Fruit fly (Drosophila melanogaster): ENCODE results near the gene CG18754.
A peak's percentile ranks its signal among the peaks of the same experiment; 100 is the strongest.

Gene CG18754

dm6 chr3R:23669401-23670216, 14.2 kb upstream of the CG18754 start, which contains the start of gene CG31145 (continued):
- TF ChIP-seq Tbp (GFP tag; optimal IDR thresholded peaks at IDR 0.05) = no peak
- TF ChIP-seq repo (GFP tag; optimal IDR thresholded peaks at IDR 0.05) = peak; percentile 99
- peak; percentile 91 for TF ChIP-seq Nf-YB (GFP tag; optimal IDR thresholded peaks at IDR 0.05)
- TF ChIP-seq CG8478 (optimal IDR thresholded peaks at IDR 0.05) = no peak
- peak; percentile 25 for TF ChIP-seq Scr (GFP tag; IDR thresholded peaks at IDR 0.05; ENCODE audit: partially characterized antibody)
- peak; percentile 100 for TF ChIP-seq CG13624 (GFP tag; optimal IDR thresholded peaks at IDR 0.05)
- TF ChIP-seq her (GFP tag; optimal IDR thresholded peaks at IDR 0.05) = peak; percentile 98
- peak; percentile 93 for TF ChIP-seq CG15696 (tag; optimal IDR thresholded peaks at IDR 0.05)
- peak; percentile 100 for TF ChIP-seq CG3281 (GFP tag; optimal IDR thresholded peaks at IDR 0.05)
- peak; percentile 92 for TF ChIP-seq kni (GFP tag; optimal IDR thresholded peaks at IDR 0.05)
- peak; percentile 98 for TF ChIP-seq Nf-YA (GFP tag; IDR thresholded peaks at IDR 0.05)
- peak; percentile 97 for TF ChIP-seq Taf1 (GFP tag; IDR thresholded peaks at IDR 0.05)
- TF ChIP-seq CG18599 (GFP tag; optimal IDR thresholded peaks at IDR 0.05) = peak; percentile 100
- peak; percentile 96 for TF ChIP-seq cas (GFP tag; IDR thresholded peaks at IDR 0.05)
- peak; percentile 95 for TF ChIP-seq CG8281 (tag; optimal IDR thresholded peaks at IDR 0.05)
- TF ChIP-seq gcm (GFP tag; optimal IDR thresholded peaks at IDR 0.05) = peak; percentile 99
- no peak for TF ChIP-seq h (optimal IDR thresholded peaks at IDR 0.05)
- peak; percentile 62; the same call in 1 of the 2 replicates for TF ChIP-seq bbx (GFP tag; IDR thresholded peaks at IDR 0.05; ENCODE audit: partially characterized antibody)
- TF ChIP-seq Lim3 (GFP tag; IDR thresholded peaks at IDR 0.05) = peak; percentile 98
- peak; percentile 100 for TF ChIP-seq Oli (tag; optimal IDR thresholded peaks at IDR 0.05)
- TF ChIP-seq psq (GFP tag; optimal IDR thresholded peaks at IDR 0.05) = peak; percentile 97
- peak; percentile 99 for TF ChIP-seq sisA (GFP tag; IDR thresholded peaks at IDR 0.05)
- TF ChIP-seq NC2β (GFP tag; optimal IDR thresholded peaks at IDR 0.05) = peak; percentile 99
- peak; percentile 95 for TF ChIP-seq zf30C (GFP tag; optimal IDR thresholded peaks at IDR 0.05)
- TF ChIP-seq sim (GFP tag; IDR thresholded peaks at IDR 0.05) = peak; percentile 96
- TF ChIP-seq en (GFP tag; optimal IDR thresholded peaks at IDR 0.05) = peak; percentile 99
- peak; percentile 93 for TF ChIP-seq Nf-YC (tag; optimal IDR thresholded peaks at IDR 0.05)
- TF ChIP-seq Bdp1 (GFP tag; optimal IDR thresholded peaks at IDR 0.05) = peak; percentile 96
- peak; percentile 95 for TF ChIP-seq bowl (GFP tag; IDR thresholded peaks at IDR 0.05)
- peak; percentile 99 for TF ChIP-seq CG33213 (GFP tag; optimal IDR thresholded peaks at IDR 0.05)
- peak; percentile 97 for TF ChIP-seq otp (GFP tag; IDR thresholded peaks at IDR 0.05)
- no peak for TF ChIP-seq Doc3 (GFP tag; IDR thresholded peaks at IDR 0.05; ENCODE audit: partially characterized antibody)
- TF ChIP-seq so (GFP tag; IDR thresholded peaks at IDR 0.05) = peak; percentile 99
- TF ChIP-seq CG12769 (tag; optimal IDR thresholded peaks at IDR 0.05) = peak; percentile 99
- peak; percentile 88 for TF ChIP-seq CG17912 (GFP tag; optimal IDR thresholded peaks at IDR 0.05)
- peak; percentile 100 for TF ChIP-seq Fer1 (GFP tag; optimal IDR thresholded peaks at IDR 0.05)
- 0 out of 3 replicates have a peak, but pooled peaks have one; percentile 24 for TF ChIP-seq CG16813 (GFP tag; IDR thresholded peaks at IDR 0.05; ENCODE audit: partially characterized antibody)
- TF ChIP-seq CG31388 (GFP tag; optimal IDR thresholded peaks at IDR 0.05) = peak; percentile 98
- peak; percentile 99 for TF ChIP-seq CG7786 (GFP tag; optimal IDR thresholded peaks at IDR 0.05)
- peak; percentile 100 for TF ChIP-seq CG9609 (GFP tag; optimal IDR thresholded peaks at IDR 0.05)
- peak; percentile 94 for TF ChIP-seq dmrt11E (tag; optimal IDR thresholded peaks at IDR 0.05)
- peak; percentile 98 for TF ChIP-seq CG7357 (GFP tag; IDR thresholded peaks at IDR 0.05)
- TF ChIP-seq az2 (GFP tag; optimal IDR thresholded peaks at IDR 0.05) = peak; percentile 100
- peak; percentile 100 for TF ChIP-seq ind (GFP tag; optimal IDR thresholded peaks at IDR 0.05)
- peak; percentile 98 for TF ChIP-seq CG15601 (tag; optimal IDR thresholded peaks at IDR 0.05)
- peak; percentile 100 for TF ChIP-seq shn (GFP tag; optimal IDR thresholded peaks at IDR 0.05)
- TF ChIP-seq CG6854 (GFP tag; optimal IDR thresholded peaks at IDR 0.05) = peak; percentile 99
- peak; percentile 99 for TF ChIP-seq caup (GFP tag; optimal IDR thresholded peaks at IDR 0.05; ENCODE audit: severe bottlenecking)
- TF ChIP-seq ftz-f1 (GFP tag; optimal IDR thresholded peaks at IDR 0.05) = peak; percentile 90
- peak; percentile 100 for TF ChIP-seq Atf6 (GFP tag; IDR thresholded peaks at IDR 0.05)
